Fruit fly (Drosophila melanogaster): ENCODE results near the gene CG9449.

Gene CG9449

dm6 chr3L:19503770-19504169 lies 6.2 kb upstream of the CG9449 start, which contains the start of gene CG9452:
Gene CG9452 (minus strand): TSS chr3L:19503870.
- TF ChIP-seq pad (GFP tag; optimal IDR thresholded peaks at IDR 0.05), result no peak
- TF ChIP-seq CG12768 (GFP tag; optimal IDR thresholded peaks at IDR 0.05), result no peak
- TF ChIP-seq tj (GFP tag; optimal IDR thresholded peaks at IDR 0.05), result no peak
- TF ChIP-seq CG11617 (GFP tag; optimal IDR thresholded peaks at IDR 0.05), result no peak
- TF ChIP-seq CG14711 (tag; optimal IDR thresholded peaks at IDR 0.05), result no peak
- no peak for TF ChIP-seq bab1 (GFP tag; optimal IDR thresholded peaks at IDR 0.05)
- no peak for TF ChIP-seq CG33017 (tag; optimal IDR thresholded peaks at IDR 0.05)
- no peak for TF ChIP-seq toe (GFP tag; optimal IDR thresholded peaks at IDR 0.05)
- TF ChIP-seq CG7101 (tag; optimal IDR thresholded peaks at IDR 0.05), result no peak
- no peak for TF ChIP-seq Hr96 (GFP tag; optimal IDR thresholded peaks at IDR 0.05)

- TF ChIP-seq CG14711 (tag; optimal IDR thresholded peaks at IDR 0.05) (no peak), CG7101 (tag; optimal IDR thresholded peaks at IDR 0.05) (no peak), cic (GFP tag; optimal IDR thresholded peaks at IDR 0.05) (no peak), pad (GFP tag; optimal IDR thresholded peaks at IDR 0.05) (no peak), kay (GFP tag; ENCODE audit: borderline replicate concordance) (no peak), tj (GFP tag; optimal IDR thresholded peaks at IDR 0.05) (no peak), bab1 (GFP tag; optimal IDR thresholded peaks at IDR 0.05) (no peak), CG12768 (GFP tag; optimal IDR thresholded peaks at IDR 0.05) (no peak), cnc (optimal IDR thresholded peaks at IDR 0.05) (no peak)
Observed at dm6 chr3L:19500698-19501097, 3.2 kb upstream of the CG9449 start, which contains the start of gene CG9451. Gene CG9451 (minus strand): TSS chr3L:19500798.

- TF ChIP-seq CG11617 (GFP tag; optimal IDR thresholded peaks at IDR 0.05) (no peak), cic (GFP tag; optimal IDR thresholded peaks at IDR 0.05) (no peak), CG7045 (GFP tag; optimal IDR thresholded peaks at IDR 0.05) (peak; percentile 66), CG7101 (tag; optimal IDR thresholded peaks at IDR 0.05) (no peak), CG33017 (tag; optimal IDR thresholded peaks at IDR 0.05) (no peak), tj (GFP tag; optimal IDR thresholded peaks at IDR 0.05) (no peak), Hr96 (GFP tag; optimal IDR thresholded peaks at IDR 0.05) (no peak)
Observed at dm6 chr3L:19499334-19499733, 1.8 kb upstream of the CG9449 start.

dm6 chr3L:19497135-19497534 lies 388 bp downstream of the CG9449 start:
- TF ChIP-seq CG1620 (GFP tag; optimal IDR thresholded peaks at IDR 0.05) (no peak), toe (GFP tag; optimal IDR thresholded peaks at IDR 0.05) (no peak), tj (GFP tag; optimal IDR thresholded peaks at IDR 0.05) (no peak), cic (GFP tag; optimal IDR thresholded peaks at IDR 0.05) (no peak), CG11617 (GFP tag; optimal IDR thresholded peaks at IDR 0.05) (no peak), cnc (optimal IDR thresholded peaks at IDR 0.05) (no peak), Hr96 (GFP tag; optimal IDR thresholded peaks at IDR 0.05) (no peak), CG7045 (GFP tag; optimal IDR thresholded peaks at IDR 0.05) (no peak), CG5204 (GFP tag; optimal IDR thresholded peaks at IDR 0.05) (no peak), Clk (GFP tag; optimal IDR thresholded peaks at IDR 0.05) (no peak), ovo (GFP tag; optimal IDR thresholded peaks at IDR 0.05) (no peak), kay (GFP tag; ENCODE audit: borderline replicate concordance) (no peak), CG7101 (tag; optimal IDR thresholded peaks at IDR 0.05) (no peak), Mnt (GFP tag; optimal IDR thresholded peaks at IDR 0.05) (no peak), Crg-1 (GFP tag; optimal IDR thresholded peaks at IDR 0.05) (no peak), CG12768 (GFP tag; optimal IDR thresholded peaks at IDR 0.05) (no peak)

- TF ChIP-seq toe (GFP tag; optimal IDR thresholded peaks at IDR 0.05) (no peak), CG7101 (tag; optimal IDR thresholded peaks at IDR 0.05) (no peak), CG33017 (tag; optimal IDR thresholded peaks at IDR 0.05) (no peak), cic (GFP tag; optimal IDR thresholded peaks at IDR 0.05) (no peak), Crg-1 (GFP tag; optimal IDR thresholded peaks at IDR 0.05) (no peak), Clk (GFP tag; optimal IDR thresholded peaks at IDR 0.05) (no peak), kay (GFP tag; ENCODE audit: borderline replicate concordance) (no peak), Mnt (GFP tag; optimal IDR thresholded peaks at IDR 0.05) (no peak), Hr96 (GFP tag; optimal IDR thresholded peaks at IDR 0.05) (no peak), CG14711 (tag; optimal IDR thresholded peaks at IDR 0.05) (no peak), CG1620 (GFP tag; optimal IDR thresholded peaks at IDR 0.05) (no peak), cnc (optimal IDR thresholded peaks at IDR 0.05) (no peak)
Observed at dm6 chr3L:19496600-19496999, 923 bp downstream of the CG9449 start.

DNA sequence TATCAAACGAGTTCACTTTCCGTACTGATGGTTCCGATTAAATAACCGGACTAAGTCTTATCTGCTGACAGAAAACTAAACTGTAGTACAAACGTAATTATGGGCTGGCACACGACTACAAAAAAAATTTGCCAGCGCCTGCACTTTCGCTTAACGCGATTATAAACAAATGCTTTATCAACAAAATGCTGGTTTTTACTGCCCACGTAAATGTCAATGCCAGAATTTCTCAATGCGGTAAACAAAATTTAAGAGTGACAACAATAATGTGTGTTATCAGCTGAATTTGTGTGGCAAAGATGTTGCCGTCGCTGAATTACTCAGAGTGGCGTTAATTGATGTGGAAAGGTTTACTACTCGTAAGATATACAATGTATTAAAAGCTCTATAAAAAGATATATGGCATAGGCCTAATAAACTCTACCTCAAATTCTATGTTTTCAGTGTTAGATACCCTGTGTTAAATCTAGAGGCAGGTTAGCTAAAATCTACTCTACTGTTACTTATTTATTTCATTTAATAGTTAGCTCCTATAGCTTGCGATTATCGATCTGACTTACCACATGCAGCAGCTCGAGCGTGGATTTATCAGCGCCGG lies 1.4 kb downstream of the CG9449 start:
- TF ChIP-seq CG7101 (tag; optimal IDR thresholded peaks at IDR 0.05) (peak; percentile 10), Hr96 (GFP tag; optimal IDR thresholded peaks at IDR 0.05) (no peak), CG12768 (GFP tag; optimal IDR thresholded peaks at IDR 0.05) (peak; percentile 28), CG7045 (GFP tag; optimal IDR thresholded peaks at IDR 0.05) (peak; percentile 60), kay (GFP tag; ENCODE audit: borderline replicate concordance) (peak; percentile 81), pad (GFP tag; optimal IDR thresholded peaks at IDR 0.05) (peak; percentile 9), cnc (optimal IDR thresholded peaks at IDR 0.05) (no peak), bab1 (GFP tag; optimal IDR thresholded peaks at IDR 0.05) (no peak), cic (GFP tag; optimal IDR thresholded peaks at IDR 0.05) (peak; percentile 75), CG14711 (tag; optimal IDR thresholded peaks at IDR 0.05) (peak; percentile 27), tj (GFP tag; optimal IDR thresholded peaks at IDR 0.05) (peak; percentile 96)

DNA sequence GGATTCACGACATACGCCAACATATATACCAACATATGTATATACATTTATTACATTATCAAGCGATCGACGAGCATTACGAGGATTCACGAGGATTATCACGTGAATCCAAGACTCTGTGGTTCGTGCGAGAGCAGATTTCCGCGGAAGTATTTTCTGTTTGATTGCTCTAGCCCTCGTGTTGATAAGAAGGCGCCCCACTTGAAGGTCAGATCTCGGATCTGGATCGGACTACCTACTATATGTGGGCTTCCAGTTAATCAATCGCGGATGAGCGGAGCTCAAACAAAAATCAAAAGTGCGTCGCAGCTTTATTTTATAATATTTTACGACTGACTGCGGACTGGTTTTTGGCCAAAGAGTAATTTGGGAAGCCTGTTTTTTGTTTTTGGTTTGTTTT lies 2.6 kb downstream of the CG9449 start:
- TF ChIP-seq cic (GFP tag; optimal IDR thresholded peaks at IDR 0.05), result no peak
- TF ChIP-seq CG7045 (GFP tag; optimal IDR thresholded peaks at IDR 0.05), result no peak
- TF ChIP-seq CG7101 (tag; optimal IDR thresholded peaks at IDR 0.05), result no peak
- no peak for TF ChIP-seq ovo (GFP tag; optimal IDR thresholded peaks at IDR 0.05)
- TF ChIP-seq toe (GFP tag; optimal IDR thresholded peaks at IDR 0.05), result no peak
- TF ChIP-seq bab1 (GFP tag; optimal IDR thresholded peaks at IDR 0.05), result no peak

Measured in whole organism, adult.